Fruit fly (Drosophila melanogaster) whole organism, embryonic: ENCODE results near the gene OtopLc.

ENCODE experiments used
- Aef1 ChIP-seq: fragments of 200-800 bp; sonication (Bioruptor generic); IDR thresholded peaks from 3 replicates; pipeline ENCODE4 v1.3.6; 2022; ENCODE audit warnings: missing biosample characterization, missing genetic modification characterization
- CG10565 ChIP-seq: fragments of 200-800 bp; sonication (Bioruptor generic); optimal IDR thresholded peaks from 3 replicates; lab custom pipeline; 2016; ENCODE audit warnings: missing biosample characterization, mild to moderate bottlenecking, missing genetic modification characterization
- CG11398 ChIP-seq: fragments of 200-800 bp; sonication (Bioruptor generic); optimal IDR thresholded peaks from 2 replicates; lab custom pipeline; 2016; ENCODE audit warnings: missing biosample characterization, missing genetic modification characterization
- CG11696 ChIP-seq: fragments of 200-800 bp; sonication (Bioruptor generic); IDR thresholded peaks from 2 replicates; pipeline ENCODE4 v1.3.6; 2022; ENCODE audit warnings: missing biosample characterization, missing genetic modification characterization
- CG14441 ChIP-seq: fragments of 200-800 bp; sonication (Bioruptor generic); IDR thresholded peaks from 2 replicates; pipeline ENCODE4 v1.3.6; 2022; ENCODE audit warnings: missing biosample characterization, missing genetic modification characterization
- CG15696 ChIP-seq: fragments of 200-800 bp; sonication (Bioruptor generic); optimal IDR thresholded peaks from 2 replicates; lab custom pipeline; 2019; ENCODE audit warnings: missing biosample characterization, mild to moderate bottlenecking, missing genetic modification characterization, moderate library complexity
- CG17361 ChIP-seq: fragments of 200-800 bp; sonication (Bioruptor generic); IDR thresholded peaks from 3 replicates; pipeline ENCODE4 v1.3.6; 2022; ENCODE audit warnings: missing biosample characterization, missing genetic modification characterization
- CG17912 ChIP-seq: fragments of 200-800 bp; sonication (Bioruptor generic); optimal IDR thresholded peaks from 2 replicates; lab custom pipeline; 2018; ENCODE audit warnings: missing biosample characterization, mild to moderate bottlenecking, missing genetic modification characterization
- CG18619 ChIP-seq: fragments of 200-800 bp; sonication (Bioruptor generic); optimal IDR thresholded peaks from 3 replicates; lab custom pipeline; 2017; ENCODE audit warnings: missing biosample characterization, mild to moderate bottlenecking, missing genetic modification characterization
- CG2712 ChIP-seq: fragments of 200-800 bp; optimal IDR thresholded peaks from 3 replicates; lab custom pipeline; 2019; ENCODE audit warnings: missing biosample characterization, mild to moderate bottlenecking, missing genetic modification characterization, moderate library complexity
- CG30431 ChIP-seq: fragments of 200-800 bp; sonication (Bioruptor generic); optimal IDR thresholded peaks from 2 replicates; lab custom pipeline; 2017; ENCODE audit warnings: missing biosample characterization, missing genetic modification characterization
- CG31365 ChIP-seq: fragments of 200-800 bp; sonication (Bioruptor generic); optimal IDR thresholded peaks from 2 replicates; lab custom pipeline; 2018; ENCODE audit warnings: missing biosample characterization, mild to moderate bottlenecking, missing genetic modification characterization
- CG34376 ChIP-seq: fragments of 200-800 bp; sonication (Bioruptor generic); optimal IDR thresholded peaks from 2 replicates; lab custom pipeline; 2018; ENCODE audit warnings: missing biosample characterization, mild to moderate bottlenecking, missing genetic modification characterization
- CG4424 ChIP-seq: fragments of 200-800 bp; sonication (Bioruptor generic); optimal IDR thresholded peaks from 3 replicates; lab custom pipeline; 2016; ENCODE audit warnings: missing biosample characterization, missing genetic modification characterization
- CG4854 ChIP-seq: fragments of 200-800 bp; sonication (Bioruptor generic); optimal IDR thresholded peaks from 2 replicates; lab custom pipeline; 2016; ENCODE audit warnings: missing biosample characterization, missing genetic modification characterization, inconsistent platforms
- CG7987 ChIP-seq: fragments of 200-800 bp; sonication (Bioruptor generic); optimal IDR thresholded peaks from 2 replicates; lab custom pipeline; 2018; ENCODE audit warnings: missing biosample characterization, mild to moderate bottlenecking, missing genetic modification characterization, moderate library complexity
- CG8924 ChIP-seq: fragments of 200-800 bp; optimal IDR thresholded peaks from 3 replicates; lab custom pipeline; 2019; ENCODE audit warnings: missing biosample characterization, mild to moderate bottlenecking, missing genetic modification characterization, moderate library complexity
- CG9215 ChIP-seq: fragments of 200-800 bp; sonication (Bioruptor generic); IDR thresholded peaks from 2 replicates; pipeline ENCODE4 v1.3.6; 2022; ENCODE audit warnings: missing biosample characterization, missing genetic modification characterization
- CHES-1-like ChIP-seq: fragments of 200-800 bp; sonication (Bioruptor generic); optimal IDR thresholded peaks from 2 replicates; lab custom pipeline; 2016; ENCODE audit warnings: missing biosample characterization, missing genetic modification characterization
- Dref ChIP-seq: fragments of 200-800 bp; sonication (Bioruptor generic); IDR thresholded peaks from 2 replicates; pipeline ENCODE4 v1.3.6; 2022; ENCODE audit warnings: missing biosample characterization, missing genetic modification characterization
- HLH54F ChIP-seq: fragments of 200-800 bp; sonication (Bioruptor generic); optimal IDR thresholded peaks from 3 replicates; lab custom pipeline; 2016; ENCODE audit warnings: missing biosample characterization, missing genetic modification characterization
- Hey ChIP-seq: fragments of 200-800 bp; sonication (Bioruptor generic); optimal IDR thresholded peaks from 3 replicates; lab custom pipeline; 2018; ENCODE audit warnings: missing biosample characterization, mild to moderate bottlenecking, missing genetic modification characterization
- HmgZ ChIP-seq: fragments of 200-800 bp; sonication (Bioruptor generic); optimal IDR thresholded peaks from 2 replicates; lab custom pipeline; 2018; ENCODE audit warnings: missing biosample characterization, mild to moderate bottlenecking, missing genetic modification characterization
- Hr3 ChIP-seq: fragments of 200-800 bp; sonication (Bioruptor generic); optimal IDR thresholded peaks from 3 replicates; lab custom pipeline; 2016; ENCODE audit warnings: missing biosample characterization, missing genetic modification characterization
- Hr51 ChIP-seq, 2 experiments: fragments of 200-800 bp; sonication (Bioruptor generic); optimal IDR thresholded peaks; 2 replicates in 1 of 2; 3 replicates in 1 of 2; lab custom pipeline; 2016 to 2018; ENCODE audit warnings: missing biosample characterization in 2 of 2, missing genetic modification characterization in 2 of 2, mild to moderate bottlenecking in 1 of 2, moderate library complexity in 1 of 2
- MTF-1 ChIP-seq: fragments of 200-800 bp; sonication (Bioruptor generic); optimal IDR thresholded peaks from 2 replicates; lab custom pipeline; 2018; ENCODE audit warnings: missing biosample characterization, mild to moderate bottlenecking, missing genetic modification characterization, borderline replicate concordance
- Six4 ChIP-seq: fragments of 200-800 bp; sonication (Bioruptor generic); optimal IDR thresholded peaks from 2 replicates; lab custom pipeline; 2016; ENCODE audit warnings: missing biosample characterization, missing genetic modification characterization
- Xrp1 ChIP-seq: fragments of 200-800 bp; sonication (Bioruptor generic); IDR thresholded peaks from 2 replicates; pipeline ENCODE4 v1.3.6; 2022; ENCODE audit warnings: missing biosample characterization, missing genetic modification characterization
- abd-A ChIP-seq: fragments of 200-800 bp; sonication (Bioruptor generic); optimal IDR thresholded peaks from 3 replicates; lab custom pipeline; 2019; ENCODE audit warnings: missing biosample characterization, mild to moderate bottlenecking, missing genetic modification characterization, moderate library complexity
- bab2 ChIP-seq: fragments of 200-800 bp; sonication (Bioruptor generic); optimal IDR thresholded peaks from 2 replicates; lab custom pipeline; 2016; ENCODE audit warnings: missing biosample characterization, missing genetic modification characterization
- bsh ChIP-seq, 2 experiments: fragments of 200-800 bp; sonication (Bioruptor generic); optimal IDR thresholded peaks; 2 replicates each; lab custom pipeline; 2017 to 2018; ENCODE audit warnings: mild to moderate bottlenecking in 2 of 2, missing biosample characterization in 2 of 2, missing genetic modification characterization in 2 of 2, moderate library complexity in 1 of 2
- caup ChIP-seq: fragments of 200-800 bp; sonication (Bioruptor generic); optimal IDR thresholded peaks from 3 replicates; lab custom pipeline; 2017; ENCODE audit warnings: missing biosample characterization, mild to moderate bottlenecking, missing genetic modification characterization, moderate library complexity; ENCODE audit not compliant: severe bottlenecking
- chm ChIP-seq: fragments of 200-800 bp; sonication (Bioruptor generic); IDR thresholded peaks from 2 replicates; pipeline ENCODE4 v1.3.6; 2022; ENCODE audit warnings: missing biosample characterization, missing genetic modification characterization
- croc ChIP-seq: fragments of 200-800 bp; sonication (Bioruptor generic); conservative IDR thresholded peaks from 3 replicates; pipeline ENCODE4 v1.3.6; 2022; ENCODE audit warnings: missing biosample characterization, missing genetic modification characterization
- da ChIP-seq: fragments of 200-800 bp; sonication (Bioruptor generic); optimal IDR thresholded peaks from 2 replicates; lab custom pipeline; 2016; ENCODE audit warnings: missing biosample characterization, missing genetic modification characterization
- disco-r ChIP-seq: fragments of 200-800 bp; sonication (Bioruptor generic); optimal IDR thresholded peaks from 2 replicates; lab custom pipeline; 2016; ENCODE audit warnings: missing biosample characterization, missing genetic modification characterization
- dmrt99B ChIP-seq: fragments of 200-800 bp; sonication (Bioruptor generic); optimal IDR thresholded peaks from 2 replicates; lab custom pipeline; 2018; ENCODE audit warnings: missing biosample characterization, mild to moderate bottlenecking, missing genetic modification characterization, moderate library complexity
- dysf ChIP-seq: fragments of 200-800 bp; sonication (Bioruptor generic); IDR thresholded peaks from 3 replicates; pipeline ENCODE4 v1.3.6; 2022; ENCODE audit warnings: missing biosample characterization, missing genetic modification characterization
- gem ChIP-seq: fragments of 200-800 bp; sonication (Bioruptor generic); optimal IDR thresholded peaks from 2 replicates; lab custom pipeline; 2019; ENCODE audit warnings: missing biosample characterization, mild to moderate bottlenecking, missing genetic modification characterization, moderate library complexity
- gfzf ChIP-seq: fragments of 200-800 bp; sonication (Bioruptor generic); optimal IDR thresholded peaks from 2 replicates; lab custom pipeline; 2016; ENCODE audit warnings: missing biosample characterization, mild to moderate bottlenecking, missing genetic modification characterization, moderate library complexity
- jing ChIP-seq: fragments of 200-800 bp; sonication (Bioruptor generic); optimal IDR thresholded peaks from 2 replicates; lab custom pipeline; 2018; ENCODE audit warnings: missing biosample characterization, mild to moderate bottlenecking, missing genetic modification characterization
- nerfin-2 ChIP-seq: fragments of 200-800 bp; sonication (Bioruptor generic); IDR thresholded peaks from 2 replicates; pipeline ENCODE4 v1.3.6; 2022; ENCODE audit warnings: missing biosample characterization, missing genetic modification characterization; ENCODE audit not compliant: partially characterized antibody
- oc ChIP-seq: fragments of 200-800 bp; sonication (Bioruptor generic); optimal IDR thresholded peaks from 2 replicates; lab custom pipeline; 2018; ENCODE audit warnings: missing biosample characterization, mild to moderate bottlenecking, missing genetic modification characterization, moderate library complexity
- pfk ChIP-seq: fragments of 200-800 bp; sonication (Bioruptor generic); optimal IDR thresholded peaks from 2 replicates; lab custom pipeline; 2018; ENCODE audit warnings: missing biosample characterization, mild to moderate bottlenecking, missing genetic modification characterization, moderate library complexity
- salm ChIP-seq: fragments of 200-800 bp; sonication (Bioruptor generic); optimal IDR thresholded peaks from 2 replicates; lab custom pipeline; 2018; ENCODE audit warnings: missing biosample characterization, mild to moderate bottlenecking, missing genetic modification characterization
- sob ChIP-seq: fragments of 200-800 bp; sonication (Bioruptor generic); IDR thresholded peaks from 2 replicates; pipeline ENCODE4 v1.3.6; 2022; ENCODE audit warnings: missing biosample characterization, missing genetic modification characterization
- stc ChIP-seq: fragments of 200-800 bp; sonication (Bioruptor generic); IDR thresholded peaks from 2 replicates; pipeline ENCODE4 v1.3.6; 2022; ENCODE audit warnings: missing biosample characterization, missing genetic modification characterization
- tap ChIP-seq: fragments of 200-800 bp; optimal IDR thresholded peaks from 3 replicates; lab custom pipeline; 2019; ENCODE audit warnings: missing biosample characterization, mild to moderate bottlenecking, missing genetic modification characterization, moderate library complexity
- tgo ChIP-seq: fragments of 200-800 bp; sonication (Bioruptor generic); IDR thresholded peaks from 3 replicates; pipeline ENCODE4 v1.3.6; 2022; ENCODE audit warnings: missing biosample characterization, missing genetic modification characterization

The OtopLc gene

DNA sequence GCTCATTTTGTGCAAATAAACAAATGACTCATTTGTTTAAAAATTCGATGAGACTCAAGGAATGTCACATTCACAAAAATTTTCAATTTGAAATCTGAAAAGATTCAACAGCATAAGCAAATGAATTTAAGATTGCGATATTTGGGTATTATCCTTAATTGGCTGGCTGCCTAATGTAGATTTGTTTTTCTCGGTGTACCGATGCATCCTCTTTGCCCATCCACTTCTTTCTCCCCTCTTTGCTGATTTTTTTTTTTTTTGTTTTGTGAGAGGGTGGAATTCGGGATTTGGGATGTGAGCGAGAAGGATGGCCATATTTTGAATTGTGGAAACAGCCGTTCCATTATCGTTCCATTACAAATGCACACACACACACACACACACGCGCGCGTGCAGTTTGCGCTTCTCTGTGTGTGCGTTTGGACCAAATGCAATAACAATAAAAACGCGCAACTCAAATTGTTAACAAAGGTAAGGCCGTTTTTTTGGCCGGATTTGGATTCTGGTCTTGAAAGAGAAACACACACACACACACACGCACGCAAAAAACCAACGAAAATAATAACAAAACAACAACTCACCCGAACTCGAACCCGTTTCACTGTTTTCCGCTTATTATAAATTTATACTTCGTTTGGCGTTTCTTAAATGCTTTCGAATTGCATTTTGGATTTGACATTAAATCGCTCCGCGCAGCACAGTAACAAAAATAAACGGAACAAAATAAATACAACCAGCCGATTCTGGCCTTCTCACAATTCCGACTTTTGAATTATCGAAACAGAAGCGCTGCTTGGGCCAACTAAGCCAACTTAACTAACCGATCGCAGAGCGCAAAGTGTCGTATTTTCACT, 16.6 kb upstream of the OtopLc start (continued):
- peak; percentile 40 for TF ChIP-seq Hr3 (GFP tag; lab: Kevin White, UChicago)
- TF ChIP-seq CG11696 (GFP tag; lab: Robert Waterston, UW), result no peak
- TF ChIP-seq bsh (GFP tag; optimal IDR thresholded peaks at IDR 0.05; lab: Kevin White, UChicago), result peak in 1 of 2 experiments; percentile 72
- TF ChIP-seq Six4, result peak; percentile 36
- peak; percentile 3 for TF ChIP-seq MTF-1 (GFP tag; lab: Kevin White, UChicago)
- TF ChIP-seq croc, result peak; percentile 41; the same call in 1 of the 3 replicates
- TF ChIP-seq pfk, result peak; percentile 87
- no peak for TF ChIP-seq stc (GFP tag; lab: Robert Waterston, UW)
- no peak for TF ChIP-seq Hr51 (GFP tag; optimal IDR thresholded peaks at IDR 0.05; lab: Kevin White, UChicago)
- no peak for TF ChIP-seq abd-A (tag; lab: Kevin White, UChicago)
- no peak for TF ChIP-seq CG4854
- no peak for TF ChIP-seq Aef1 (GFP tag; lab: Robert Waterston, UW)
- no peak for TF ChIP-seq nerfin-2
- peak; percentile 52 for TF ChIP-seq CG8924 (tag; lab: Kevin White, UChicago)
- TF ChIP-seq chm (GFP tag; lab: Robert Waterston, UW), result peak; percentile 24; the same call in 1 of the 2 replicates
- TF ChIP-seq da, result peak; percentile 8
- 0 out of 3 replicates have a peak, but pooled peaks have one; percentile 50 for TF ChIP-seq CG17361 (GFP tag; lab: Robert Waterston, UW)
- no peak for TF ChIP-seq gem (tag; lab: Kevin White, UChicago)
- no peak for TF ChIP-seq caup
- TF ChIP-seq CG9215 (GFP tag; lab: Robert Waterston, UW), result no peak
- no peak for TF ChIP-seq gfzf
- peak; percentile 21 for TF ChIP-seq bab2 (GFP tag; lab: Kevin White, UChicago)
- TF ChIP-seq CG30431 (GFP tag; lab: Kevin White, UChicago), result peak; percentile 51
- peak; percentile 47 for TF ChIP-seq CG11398 (GFP tag; lab: Kevin White, UChicago)
- no peak for TF ChIP-seq dmrt99B (tag; lab: Kevin White, UChicago)
- no peak for TF ChIP-seq CHES-1-like (GFP tag; lab: Kevin White, UChicago)
- no peak for TF ChIP-seq CG31365 (tag; lab: Kevin White, UChicago)
- TF ChIP-seq dysf, result no peak
- no peak for TF ChIP-seq sob (GFP tag; lab: Robert Waterston, UW)
- TF ChIP-seq CG10565 (GFP tag; lab: Kevin White, UChicago), result no peak
- no peak for TF ChIP-seq CG18619 (GFP tag; lab: Kevin White, UChicago)
- peak; percentile 63 for TF ChIP-seq CG4424 (GFP tag; lab: Kevin White, UChicago)
- no peak for TF ChIP-seq oc (tag; lab: Kevin White, UChicago)
- no peak for TF ChIP-seq CG17912 (GFP tag; lab: Kevin White, UChicago)
- TF ChIP-seq CG34376, result no peak
- TF ChIP-seq tgo (GFP tag; lab: Robert Waterston, UW), result no peak
- TF ChIP-seq CG7987, result no peak
- TF ChIP-seq disco-r, result no peak
- TF ChIP-seq salm (tag; lab: Kevin White, UChicago), result no peak
- no peak for TF ChIP-seq Dref (GFP tag; lab: Robert Waterston, UW)
- no peak for TF ChIP-seq CG14441 (GFP tag; lab: Robert Waterston, UW)
- peak; percentile 69 for TF ChIP-seq CG2712 (tag; lab: Kevin White, UChicago)
- peak; percentile 35 for TF ChIP-seq jing (GFP tag; lab: Kevin White, UChicago)
- no peak for TF ChIP-seq Hey (tag; lab: Kevin White, UChicago)
- no peak for TF ChIP-seq tap (tag; lab: Kevin White, UChicago)
- no peak for TF ChIP-seq HmgZ
- peak; percentile 41 for TF ChIP-seq CG15696 (tag; lab: Kevin White, UChicago)
- no peak for TF ChIP-seq HLH54F (GFP tag; lab: Kevin White, UChicago)
- TF ChIP-seq Xrp1 (GFP tag; lab: Robert Waterston, UW), result peak; percentile 76
